Fruit fly (Drosophila melanogaster): ENCODE results near the gene Pdh.

DNA sequence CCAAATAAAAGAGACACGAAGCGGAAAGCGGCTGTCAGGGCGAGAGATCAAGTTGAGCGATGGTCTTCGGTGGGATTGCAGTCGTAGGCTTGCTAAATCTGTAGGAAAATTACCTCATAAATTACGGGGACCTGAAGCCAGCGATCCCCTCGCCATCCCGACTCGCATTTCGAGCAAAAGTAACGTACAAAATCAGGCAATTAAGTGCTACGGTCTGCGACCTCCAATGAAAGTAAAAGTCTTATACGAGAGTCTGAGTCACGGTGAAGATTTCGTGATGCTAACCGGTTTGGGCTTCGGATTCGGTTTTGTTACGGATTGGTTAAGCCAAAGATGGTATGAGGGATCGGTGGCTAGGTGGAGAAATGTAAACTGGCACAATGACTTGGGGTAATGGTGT is 14.2 kb downstream of the Pdh start:
- no peak for TF ChIP-seq CG32264 (GFP tag; optimal IDR thresholded peaks at IDR 0.05)
- no peak for TF ChIP-seq dsf (GFP tag; optimal IDR thresholded peaks at IDR 0.05; ENCODE audit: borderline replicate concordance)
- TF ChIP-seq woc (GFP tag; optimal IDR thresholded peaks at IDR 0.05) = no peak
- TF ChIP-seq psq (GFP tag; optimal IDR thresholded peaks at IDR 0.05) = no peak
- no peak for TF ChIP-seq br (GFP tag; optimal IDR thresholded peaks at IDR 0.05)
- TF ChIP-seq dl (GFP tag; optimal IDR thresholded peaks at IDR 0.05; ENCODE audit: insufficient read depth in 1 of 2, partially characterized antibody in 2 of 2) = no peak
- TF ChIP-seq Hr83 (GFP tag; optimal IDR thresholded peaks at IDR 0.05; ENCODE audit: poor library complexity, severe bottlenecking) = no peak
- TF ChIP-seq sage (GFP tag; optimal IDR thresholded peaks at IDR 0.05) = no peak
- TF ChIP-seq Vsx2 (GFP tag; optimal IDR thresholded peaks at IDR 0.05; ENCODE audit: partially characterized antibody) = no peak
- no peak for TF ChIP-seq CG9705 (GFP tag; optimal IDR thresholded peaks at IDR 0.05)
- no peak for TF ChIP-seq Mio (GFP tag; optimal IDR thresholded peaks at IDR 0.05)
- TF ChIP-seq pan (optimal IDR thresholded peaks at IDR 0.05) = no peak

All from whole organism, wandering third instar larva.